Fruit fly (Drosophila melanogaster) Kc167 (cell line): ENCODE results near the gene Fim.

Experiments used
- Myc ChIP-seq: fragments of >200 bp; optimal IDR thresholded peaks from 2 replicates; lab custom pipeline; 2017; ENCODE audit warnings: missing external identifiers
- Sin3A ChIP-seq: fragments of >200 bp; optimal IDR thresholded peaks from 2 replicates; lab custom pipeline; 2018; ENCODE audit warnings: missing external identifiers
- h ChIP-seq: fragments of >200 bp; optimal IDR thresholded peaks from 3 replicates; lab custom pipeline; 2018; ENCODE audit warnings: missing external identifiers
- insv ChIP-seq: fragments of >200 bp; optimal IDR thresholded peaks from 3 replicates; lab custom pipeline; 2018; ENCODE audit warnings: missing external identifiers
- psq ChIP-seq: fragments of >200 bp; optimal IDR thresholded peaks from 2 replicates; lab custom pipeline; 2017; ENCODE audit warnings: missing external identifiers
- ttk ChIP-seq: sonication (Bioruptor generic); optimal IDR thresholded peaks from 2 replicates; lab custom pipeline; 2017; ENCODE audit warnings: missing external identifiers

The Fim gene

DNA sequence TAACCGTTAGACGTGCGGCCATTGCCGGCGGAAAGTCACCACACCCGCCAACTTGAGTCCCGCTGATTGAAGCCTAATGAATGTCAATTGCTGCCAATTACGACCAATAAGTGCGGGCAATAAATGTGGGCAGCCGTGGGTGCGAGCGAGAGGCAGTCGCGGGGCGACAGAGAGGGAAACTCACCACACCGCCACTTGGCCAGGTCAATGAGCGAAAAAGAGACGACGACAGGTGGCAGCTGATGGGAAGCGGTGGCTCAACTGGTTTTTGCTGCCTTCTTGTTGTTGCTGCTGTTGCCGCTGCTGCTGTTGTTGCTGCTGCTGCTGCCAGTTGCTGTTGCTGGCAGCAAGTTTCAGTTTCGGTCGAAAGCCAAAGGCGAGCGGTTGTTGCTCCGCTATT, 12.5 kb upstream of the Fim start, which contains the start of gene B-H2:
Gene B-H2 (plus strand): TSS at position 369 of the 400 bp plus-strand sequence.
- TF ChIP-seq insv (lab: Kevin White, UChicago) (no peak), psq (lab: Kevin White, UChicago) (no peak), Sin3A (no peak), Myc (lab: Kevin White, UChicago) (no peak), h (lab: Kevin White, UChicago) (no peak), ttk (no peak)

DNA sequence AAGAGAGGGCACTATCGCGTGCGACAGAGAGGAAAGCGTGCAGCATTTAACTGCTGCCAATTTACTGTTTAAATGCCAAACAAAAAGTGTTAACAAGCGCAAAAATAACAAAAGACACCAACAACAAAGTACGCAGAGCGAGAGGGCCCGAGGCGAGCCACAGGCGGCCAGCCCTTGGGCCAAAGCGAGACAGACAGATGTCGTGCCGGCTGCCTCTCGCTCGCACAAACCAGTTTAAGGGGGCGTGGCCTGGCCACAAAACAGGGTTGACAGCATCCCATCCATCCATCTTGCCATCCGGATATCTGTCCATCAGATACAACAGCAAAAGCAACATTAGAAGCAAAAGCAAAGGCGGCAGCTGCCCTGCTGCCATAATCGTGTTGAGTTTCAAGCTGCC, 11.6 kb upstream of the Fim start:
- TF ChIP-seq ttk, result no peak
- no peak for TF ChIP-seq Myc (lab: Kevin White, UChicago)
- no peak for TF ChIP-seq Sin3A

- TF ChIP-seq psq (lab: Kevin White, UChicago) (no peak), ttk (no peak), insv (lab: Kevin White, UChicago) (no peak), h (lab: Kevin White, UChicago) (no peak), Sin3A (no peak), Myc (lab: Kevin White, UChicago) (no peak)
Observed at dm6 chrX:17308211-17308610, 6.5 kb upstream of the Fim start.

dm6 chrX:17305544-17305943, 3.8 kb upstream of the Fim start:
- TF ChIP-seq Sin3A (no peak), ttk (no peak), insv (lab: Kevin White, UChicago) (no peak), h (lab: Kevin White, UChicago) (no peak), Myc (lab: Kevin White, UChicago) (no peak), psq (lab: Kevin White, UChicago) (no peak)

dm6 chrX:17302202-17303061, 703 bp upstream of the Fim start:
- TF ChIP-seq psq (lab: Kevin White, UChicago) (no peak), Sin3A (no peak), insv (lab: Kevin White, UChicago) (no peak)

DNA sequence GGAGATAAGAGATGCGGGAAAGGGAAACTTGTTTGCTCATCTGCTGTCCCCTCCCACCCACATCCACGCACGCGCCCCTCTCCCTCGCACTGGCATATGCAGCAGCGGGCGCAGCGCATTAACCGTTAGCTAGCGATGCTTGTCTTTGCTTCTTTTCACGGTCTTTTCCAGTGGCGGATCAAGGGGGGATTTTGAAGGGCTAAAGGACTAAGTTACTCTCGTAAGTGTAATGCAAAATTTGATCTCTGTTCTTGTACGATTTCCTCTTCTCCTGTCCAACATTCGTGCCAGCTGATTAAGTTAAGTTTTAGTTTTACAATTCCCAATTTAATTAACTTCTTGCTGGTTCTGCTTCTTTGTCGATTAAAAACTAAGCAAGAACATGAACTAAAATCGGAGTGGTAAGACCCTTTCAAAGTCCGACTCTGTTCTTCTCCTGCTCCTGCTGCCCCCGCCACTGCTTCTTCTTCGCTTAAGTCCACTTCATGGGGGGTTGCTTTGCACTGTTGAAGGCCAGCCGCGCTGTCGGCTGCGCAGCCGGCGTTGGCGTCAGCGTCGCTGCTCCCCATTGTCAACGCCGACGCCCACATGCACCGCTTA, 1.0 kb downstream of the Fim start:
- TF ChIP-seq ttk, result no peak
- no peak for TF ChIP-seq Sin3A
- no peak for TF ChIP-seq psq (lab: Kevin White, UChicago)
- TF ChIP-seq h (lab: Kevin White, UChicago), result no peak
- TF ChIP-seq Myc (lab: Kevin White, UChicago), result no peak
- TF ChIP-seq insv (lab: Kevin White, UChicago), result no peak

DNA sequence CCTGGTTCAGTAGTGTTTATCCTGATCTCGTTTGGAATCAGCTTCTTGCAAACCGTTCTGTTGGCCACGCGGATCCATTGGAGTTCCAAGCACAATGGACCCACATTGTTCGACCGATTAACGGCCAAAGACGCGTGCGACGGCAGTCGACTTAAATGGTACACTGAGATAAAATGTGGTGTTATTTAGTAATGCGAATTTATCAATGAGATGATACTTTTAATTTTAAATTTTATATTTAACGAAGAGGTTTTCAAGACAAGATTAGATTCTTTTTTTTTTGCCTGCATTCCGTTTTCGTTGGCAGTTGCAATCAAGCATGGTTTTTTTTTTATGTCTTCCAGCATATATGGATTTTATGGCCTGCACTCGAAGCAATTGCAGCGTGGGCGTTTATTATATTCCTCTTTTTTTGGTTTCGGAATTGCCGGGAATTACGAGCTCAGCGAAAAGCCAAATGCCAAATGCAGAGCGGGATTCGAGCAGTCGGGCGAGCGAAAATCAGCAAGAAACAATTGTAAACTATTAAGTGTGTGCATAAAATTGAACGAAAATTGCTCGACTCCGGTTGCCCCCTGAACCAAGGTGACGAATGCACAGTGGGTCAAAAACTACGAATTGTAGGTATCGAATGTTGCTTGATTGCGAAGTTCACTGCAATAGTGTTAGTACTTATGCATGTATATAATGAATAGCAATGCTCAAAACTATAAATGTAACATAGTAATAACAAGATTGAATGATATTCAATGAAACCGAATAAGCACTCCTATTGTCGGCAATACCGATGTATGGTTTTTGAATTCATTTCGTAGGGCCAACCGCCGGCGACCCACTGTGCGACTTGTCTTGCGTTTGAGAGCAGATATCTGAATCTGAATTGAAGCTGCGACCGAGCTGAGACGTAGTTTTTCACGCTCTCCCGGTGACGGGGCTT, 2.6 kb downstream of the Fim start:
- TF ChIP-seq insv (lab: Kevin White, UChicago) (no peak), Sin3A (no peak), h (lab: Kevin White, UChicago) (no peak), Myc (lab: Kevin White, UChicago) (no peak), ttk (no peak), psq (lab: Kevin White, UChicago) (no peak)

DNA sequence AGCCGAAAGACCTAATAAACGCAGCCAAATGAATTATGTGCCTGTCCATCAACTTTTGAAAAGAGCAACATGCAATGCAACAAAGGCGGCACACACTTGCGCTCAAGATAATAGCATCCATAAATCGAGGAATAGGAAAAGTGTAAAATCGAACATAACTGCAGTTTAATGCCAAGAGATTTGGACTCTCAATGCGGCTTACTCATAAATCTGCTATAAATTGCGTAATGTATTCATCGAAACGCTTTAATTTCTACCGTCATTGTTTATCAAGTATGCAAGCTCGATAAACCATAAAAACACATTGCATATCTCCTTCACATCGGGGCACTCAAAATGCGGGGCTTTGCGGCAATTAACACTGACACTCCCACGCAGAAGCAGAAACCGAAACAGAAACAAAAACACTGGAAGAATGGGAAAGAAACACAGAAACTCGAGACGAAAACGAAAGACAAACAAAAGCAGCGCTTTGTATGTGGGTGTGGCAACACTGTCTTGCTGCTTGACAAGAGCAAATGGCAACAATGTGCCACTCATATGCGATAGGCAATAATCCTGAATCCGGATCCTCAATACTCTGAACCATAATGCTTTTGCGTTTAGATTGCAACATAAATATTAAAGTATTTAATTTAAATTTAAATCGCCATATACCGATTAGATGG, 3.7 kb downstream of the Fim start:
- TF ChIP-seq Myc (lab: Kevin White, UChicago), result no peak
- TF ChIP-seq ttk, result no peak
- no peak for TF ChIP-seq insv (lab: Kevin White, UChicago)
- TF ChIP-seq Sin3A, result no peak
- TF ChIP-seq psq (lab: Kevin White, UChicago), result no peak
- no peak for TF ChIP-seq h (lab: Kevin White, UChicago)

- TF ChIP-seq Sin3A, result no peak
- TF ChIP-seq Myc (lab: Kevin White, UChicago), result no peak
- TF ChIP-seq ttk, result no peak
- no peak for TF ChIP-seq psq (lab: Kevin White, UChicago)
- TF ChIP-seq insv (lab: Kevin White, UChicago), result no peak
- TF ChIP-seq h (lab: Kevin White, UChicago), result no peak
Observed at dm6 chrX:17297070-17297689, 4.5 kb downstream of the Fim start.

DNA sequence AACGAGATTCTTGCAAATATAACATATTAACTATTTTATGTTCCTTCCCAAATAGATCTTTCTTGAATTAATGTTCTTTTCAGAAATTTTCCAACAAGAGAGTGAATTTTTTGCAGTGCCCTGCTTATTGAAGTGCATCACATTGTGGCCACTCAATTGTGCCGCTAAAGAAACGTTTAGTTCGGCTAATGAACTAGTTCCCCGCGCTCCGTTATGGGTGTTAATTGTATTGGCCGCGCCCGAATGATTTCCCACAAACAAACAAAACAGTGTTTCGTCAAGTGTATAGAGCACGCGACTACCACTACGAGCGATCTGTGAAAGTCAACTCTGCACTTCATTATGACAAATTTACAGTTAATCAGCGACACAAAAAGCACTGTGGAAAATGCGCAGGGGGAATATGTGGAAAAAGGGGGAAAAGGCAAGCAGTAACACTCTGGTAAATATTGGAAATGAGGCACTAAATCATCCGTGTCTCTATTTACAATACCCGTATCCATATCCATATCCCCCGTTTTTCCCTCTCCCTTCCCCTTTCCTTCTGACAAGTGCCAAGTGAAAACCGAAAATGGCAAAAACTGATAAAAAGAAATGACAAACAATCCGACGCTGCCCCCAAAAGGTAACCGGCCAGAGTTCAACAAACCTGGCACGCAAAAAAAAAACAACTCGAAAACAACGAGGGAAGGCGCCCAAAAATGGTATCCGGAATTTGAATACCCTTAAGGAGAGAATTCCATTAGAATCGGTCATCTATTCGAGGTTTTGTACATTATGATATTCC, 5.3 kb downstream of the Fim start:
- TF ChIP-seq Sin3A (no peak), h (lab: Kevin White, UChicago) (no peak), psq (lab: Kevin White, UChicago) (no peak), ttk (no peak), insv (lab: Kevin White, UChicago) (no peak), Myc (lab: Kevin White, UChicago) (no peak)
